Fruit fly (Drosophila melanogaster): ENCODE measurements around the gene VhaSFD.

DNA sequence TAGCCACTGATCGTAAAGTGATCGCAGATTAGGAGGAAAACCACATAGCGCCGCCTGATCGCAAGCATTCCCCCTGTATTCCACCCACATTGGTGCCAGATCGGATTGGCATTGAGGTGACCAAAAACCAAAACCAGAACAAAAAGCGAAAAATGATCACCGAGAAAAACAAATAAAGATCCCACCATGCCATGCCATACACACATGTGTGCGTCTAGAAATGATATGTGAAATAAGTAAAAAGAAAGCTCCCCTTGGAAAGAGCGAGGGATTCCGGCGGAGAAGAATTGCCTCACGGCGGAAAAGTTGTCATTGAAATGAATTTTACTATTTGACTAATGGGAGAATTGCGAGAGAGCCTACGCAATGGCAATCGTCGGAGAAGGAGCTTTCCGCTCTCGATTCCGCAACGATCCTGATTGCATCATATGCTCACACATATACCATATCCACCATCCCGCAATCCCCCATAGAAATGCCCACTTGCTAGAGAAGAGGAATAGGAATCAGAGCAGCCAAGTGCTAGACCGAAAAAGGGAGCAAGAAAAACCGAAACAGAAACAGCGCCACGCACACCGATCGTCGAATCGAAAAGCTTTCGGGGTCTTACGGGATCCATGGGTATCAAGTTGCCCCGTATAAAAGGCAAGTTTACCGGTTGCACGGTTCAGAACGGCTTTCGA is 38.6 kb upstream of the VhaSFD start, which contains the start of gene Mhc:
- TF ChIP-seq CTCF (optimal IDR thresholded peaks at IDR 0.05) (no peak), CG8478 (optimal IDR thresholded peaks at IDR 0.05) (no peak)
